Worm (Caenorhabditis elegans): ENCODE results near the gene F53A2.1.
"Not testable (repeated sequence)": the region's sequence is repeated elsewhere in the genome, so short reads cannot be mapped to it uniquely, and the experiment has no call there.

Gene F53A2.1

ce11 chrIII:13333754-13334153 lies 9.1 kb upstream of the F53A2.1 start, which contains the start of gene sdz-20:
Gene sdz-20 (plus strand): TSS chrIII:13334054.
- TF ChIP-seq unc-62 (GFP tag; optimal IDR thresholded peaks at IDR 0.05) = no peak

- TF ChIP-seq unc-62 (GFP tag; optimal IDR thresholded peaks at IDR 0.05) = no peak
These were observed 4.3 kb upstream of the F53A2.1 start for ce11 chrIII:13328911-13329310.

ce11 chrIII:13322578-13322977 lies 2.1 kb downstream of the F53A2.1 start, which contains the start of gene F53A2.11:
Gene F53A2.11 (minus strand): TSS chrIII:13322678.
- TF ChIP-seq unc-62 (GFP tag; optimal IDR thresholded peaks at IDR 0.05) = no peak

ce11 chrIII:13317383-13317911 lies 7.2 kb downstream of the F53A2.1 start:
- no peak for TF ChIP-seq unc-62 (GFP tag; optimal IDR thresholded peaks at IDR 0.05)

ce11 chrIII:13316935-13317334 lies 7.7 kb downstream of the F53A2.1 start:
- TF ChIP-seq unc-62 (GFP tag; optimal IDR thresholded peaks at IDR 0.05) = no peak

ce11 chrIII:13315071-13315470 lies 9.6 kb downstream of the F53A2.1 start, which contains the start of gene dph-7:
Gene dph-7 (plus strand): TSS chrIII:13315123.
- no peak for TF ChIP-seq unc-62 (GFP tag; optimal IDR thresholded peaks at IDR 0.05)

ce11 chrIII:13314636-13315035 lies 10.0 kb downstream of the F53A2.1 start:
- no peak for TF ChIP-seq unc-62 (GFP tag; optimal IDR thresholded peaks at IDR 0.05)

- no peak for TF ChIP-seq unc-62 (GFP tag; optimal IDR thresholded peaks at IDR 0.05)
These were observed 10.9 kb downstream of the F53A2.1 start, which contains the start of gene Y43F4B.10 for ce11 chrIII:13313788-13314187. Gene Y43F4B.10 (plus strand): TSS chrIII:13314068.

ce11 chrIII:13310552-13310951 lies 14.1 kb downstream of the F53A2.1 start:
- TF ChIP-seq unc-62 (GFP tag; optimal IDR thresholded peaks at IDR 0.05) = no peak

ce11 chrIII:13307107-13307506 lies 17.5 kb downstream of the F53A2.1 start, which contains the start of the genes klp-19 and slc-36.1:
Gene klp-19 (minus strand): TSS chrIII:13307259.
Gene slc-36.1 (plus strand): TSS chrIII:13307502.
- TF ChIP-seq unc-62 (GFP tag; optimal IDR thresholded peaks at IDR 0.05) = no peak

- no peak for TF ChIP-seq unc-62 (GFP tag; optimal IDR thresholded peaks at IDR 0.05)
These were observed 19.1 kb downstream of the F53A2.1 start for ce11 chrIII:13305537-13305936.

- no peak for TF ChIP-seq unc-62 (GFP tag; optimal IDR thresholded peaks at IDR 0.05)
These were observed 22.1 kb downstream of the F53A2.1 start for ce11 chrIII:13302578-13302977.

ce11 chrIII:13301983-13302382 lies 22.7 kb downstream of the F53A2.1 start:
- no peak for TF ChIP-seq unc-62 (GFP tag; optimal IDR thresholded peaks at IDR 0.05)

ce11 chrIII:13298722-13299431 lies 25.8 kb downstream of the F53A2.1 start, which contains the start of gene pgm-2:
Gene pgm-2 (plus strand): TSS chrIII:13299378.
- no peak for TF ChIP-seq unc-62 (GFP tag; optimal IDR thresholded peaks at IDR 0.05)

ce11 chrIII:13296289-13296874 lies 28.3 kb downstream of the F53A2.1 start, which contains the start of gene npp-18:
Gene npp-18 (plus strand): TSS chrIII:13296853.
- not testable (repeated sequence) for TF ChIP-seq unc-62 (GFP tag; optimal IDR thresholded peaks at IDR 0.05)

- not testable (repeated sequence) for TF ChIP-seq unc-62 (GFP tag; optimal IDR thresholded peaks at IDR 0.05)
These were observed 31.6 kb downstream of the F53A2.1 start, which contains the start of gene set-25 for ce11 chrIII:13292971-13293514. Gene set-25 (minus strand): TSS chrIII:13293090.

Measured in whole organism, dauer.